Fruit fly (Drosophila melanogaster): ENCODE measurements around the gene CG43703.

DNA sequence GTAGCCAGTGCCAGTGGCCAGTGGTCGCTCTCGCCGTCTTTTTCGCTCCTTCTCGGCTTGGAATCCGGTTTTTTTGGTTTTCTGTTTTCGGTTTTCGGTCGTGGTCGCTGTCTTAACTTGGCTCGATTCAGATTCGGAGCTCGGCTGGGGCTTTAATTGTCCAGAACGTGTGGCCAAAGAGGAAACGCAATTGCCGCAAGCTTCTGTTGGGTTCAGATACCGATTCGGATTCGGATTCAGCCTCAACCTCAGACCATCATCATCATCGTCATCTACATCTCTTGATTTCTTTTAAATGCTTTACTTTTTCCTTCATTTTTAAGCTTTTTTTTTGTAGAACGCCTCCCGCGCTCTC is 8.3 kb downstream of the CG43703 start:
- TF ChIP-seq CTCF (optimal IDR thresholded peaks at IDR 0.05) (no peak), CG8478 (optimal IDR thresholded peaks at IDR 0.05) (no peak)
